Worm (Caenorhabditis elegans) whole organism, dauer: Measurements from ENCODE around the gene ZK892.5.
"Not testable (repeated sequence)": the region's sequence is repeated elsewhere in the genome, so short reads cannot be mapped to it uniquely, and the experiment has no call there.

ENCODE experiments used
- unc-62 ChIP-seq: sonication (generic microtip); optimal IDR thresholded peaks from 2 replicates; lab custom pipeline; 2017; ENCODE audit warnings: missing biosample characterization, missing genetic modification reagents, missing genetic modification characterization

Gene ZK892.5

ce11 chrII:10028195-10028594 lies 20.2 kb downstream of the ZK892.5 start, which contains the start of gene F52H3.6:
F52H3.6 (minus strand) TSS chrII:10028422.
- TF ChIP-seq unc-62 (GFP tag; lab: Kevin White, UChicago), result no peak

DNA sequence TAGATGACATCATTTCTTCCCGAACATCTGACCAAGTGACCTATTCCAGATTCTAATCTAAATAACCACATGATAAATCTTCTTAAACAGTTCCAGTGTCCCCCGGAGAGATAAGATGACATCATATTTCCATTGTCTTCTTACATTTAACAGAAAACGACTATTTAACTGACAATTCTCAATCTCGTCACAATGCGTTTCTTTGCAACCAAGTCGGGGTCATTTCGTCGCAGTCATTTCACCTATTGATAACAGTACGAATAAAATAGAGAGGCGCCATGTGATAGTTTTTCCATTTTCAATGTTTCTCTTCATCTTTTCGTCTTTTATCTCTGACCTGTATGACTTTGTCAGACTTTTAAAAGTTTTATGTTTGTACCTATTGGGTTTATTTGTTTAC lies 21.0 kb downstream of the ZK892.5 start:
- no peak for TF ChIP-seq unc-62 (GFP tag; lab: Kevin White, UChicago)

- no peak for TF ChIP-seq unc-62 (GFP tag; lab: Kevin White, UChicago)
These were observed 21.9 kb downstream of the ZK892.5 start, which contains the start of gene ttc-36 for ce11 chrII:10029890-10030289. ttc-36 (plus strand) TSS chrII:10030190.

- not testable (repeated sequence) for TF ChIP-seq unc-62 (GFP tag; lab: Kevin White, UChicago)
These were observed 25.3 kb downstream of the ZK892.5 start, which contains the start of gene mtcu-2 for ce11 chrII:10033163-10033871. mtcu-2 (minus strand) TSS chrII:10033213.

DNA sequence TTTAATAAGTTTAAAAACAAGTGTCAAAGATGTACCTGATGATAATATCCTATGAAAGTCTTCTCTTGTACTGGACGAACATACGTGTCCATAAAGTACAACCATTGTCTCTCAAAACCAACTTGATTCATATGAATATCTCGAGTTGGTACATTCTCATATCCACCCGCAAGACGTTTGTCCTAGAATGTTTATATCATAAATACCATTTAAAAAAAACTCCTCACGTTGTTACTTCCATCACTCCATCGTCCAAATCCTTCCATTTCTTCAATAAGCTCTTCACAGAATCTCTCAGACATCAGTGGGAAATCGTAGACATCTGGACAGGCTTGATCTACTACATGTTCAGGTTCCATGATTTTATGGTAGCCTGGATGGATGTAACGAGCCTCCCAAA lies 27.4 kb downstream of the ZK892.5 start:
- no peak for TF ChIP-seq unc-62 (GFP tag; lab: Kevin White, UChicago)

- TF ChIP-seq unc-62 (GFP tag; lab: Kevin White, UChicago), result no peak
These were observed 31.8 kb downstream of the ZK892.5 start, which contains the start of gene let-268 for ce11 chrII:10039799-10040198. let-268 (minus strand) TSS chrII:10039980.

ce11 chrII:10040834-10041233 lies 32.8 kb downstream of the ZK892.5 start, which contains the start of gene ogr-2:
ogr-2 (plus strand) TSS chrII:10041134.
- TF ChIP-seq unc-62 (GFP tag; lab: Kevin White, UChicago), result no peak

DNA sequence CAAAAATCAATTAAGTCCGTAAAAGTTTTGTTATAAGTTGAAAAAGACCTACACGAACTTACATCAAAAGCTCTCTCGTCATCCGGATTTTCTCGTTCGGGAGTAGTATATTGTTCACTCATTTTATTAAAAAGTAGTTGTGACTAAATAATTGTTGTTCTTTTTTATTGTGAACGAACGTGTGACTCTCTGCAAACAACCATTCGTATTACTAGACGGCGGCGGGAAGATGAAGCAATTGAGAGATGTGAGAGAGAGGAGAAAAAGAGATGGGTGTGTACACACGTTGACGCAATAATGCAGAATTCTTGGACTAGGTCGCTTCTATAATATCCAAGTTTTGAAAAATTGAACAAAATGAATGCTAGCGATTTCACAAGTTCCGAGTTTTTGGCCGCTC lies 36.9 kb downstream of the ZK892.5 start, which contains the start of the genes F52H3.11 and bath-38:
F52H3.11 (minus strand) TSS at position 203 of the 400 bp plus-strand sequence.
bath-38 (minus strand) TSS at position 310 of the 400 bp plus-strand sequence.
- TF ChIP-seq unc-62 (GFP tag; lab: Kevin White, UChicago), result no peak

- TF ChIP-seq unc-62 (GFP tag; lab: Kevin White, UChicago), result no peak
These were observed 37.7 kb downstream of the ZK892.5 start for ce11 chrII:10045670-10046069.

DNA sequence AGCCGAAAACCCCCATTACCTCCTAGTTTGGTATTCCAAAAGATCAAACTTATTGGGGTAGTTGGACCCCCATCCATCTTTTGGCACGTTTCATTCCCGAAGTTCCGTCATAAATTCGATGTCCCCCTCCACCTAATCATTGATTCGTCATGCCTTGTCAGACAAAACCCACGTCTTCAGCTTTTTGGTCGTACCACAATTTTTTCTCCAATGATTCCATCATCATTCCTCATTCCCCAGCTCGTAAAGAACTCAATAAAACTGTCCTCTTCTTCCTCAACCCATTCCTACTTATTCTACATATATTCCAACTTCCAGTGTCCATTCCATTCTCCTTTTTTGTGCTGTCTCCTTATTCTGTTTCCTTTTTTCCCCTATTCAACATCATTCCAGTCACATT lies 40.6 kb downstream of the ZK892.5 start, which contains the start of gene flp-4:
flp-4 (plus strand) TSS at position 301 of the 400 bp plus-strand sequence.
- TF ChIP-seq unc-62 (GFP tag; lab: Kevin White, UChicago), result no peak

DNA sequence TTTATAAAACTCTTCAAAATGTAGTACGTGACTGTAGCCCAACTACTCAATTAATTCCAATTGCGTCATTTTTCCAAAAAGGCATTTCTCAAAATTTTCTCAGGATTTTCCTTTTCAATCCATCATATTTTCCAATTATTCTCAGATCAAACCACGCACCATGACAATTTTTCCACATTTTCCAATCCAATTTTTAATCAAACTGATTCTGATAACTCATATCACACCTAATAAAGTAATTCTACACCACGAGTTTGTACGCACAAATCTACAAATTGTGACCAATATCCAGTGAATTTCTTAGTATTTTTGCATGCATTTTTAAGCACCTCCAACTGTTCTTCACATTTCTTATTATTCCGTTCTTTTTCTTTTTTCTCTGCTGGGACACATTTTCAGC lies 43.5 kb downstream of the ZK892.5 start:
- no peak for TF ChIP-seq unc-62 (GFP tag; lab: Kevin White, UChicago)

- no peak for TF ChIP-seq unc-62 (GFP tag; lab: Kevin White, UChicago)
These were observed 48.6 kb downstream of the ZK892.5 start, which contains the start of gene C18D1.2 for ce11 chrII:10056545-10057038. C18D1.2 (plus strand) TSS chrII:10056988.
